Worm (Caenorhabditis elegans) whole organism, L2 larva: ENCODE data around the gene T01G5.7.

Experiments used
- C34F6.9 ChIP-seq: fragments of 150-350 bp; optimal IDR thresholded peaks from 2 replicates; lab custom pipeline; 2014; ENCODE audit warnings: missing biosample characterization, missing genetic modification characterization
- F13H6.1 ChIP-seq: sonication (generic microtip); optimal IDR thresholded peaks from 2 replicates; lab custom pipeline; 2016; ENCODE audit warnings: missing genetic modification characterization, missing compliant biosample characterization
- Y55F3AM.14 ChIP-seq: fragments of 200-800 bp; sonication (Bioruptor generic); optimal IDR thresholded peaks from 2 replicates; lab custom pipeline; 2018; ENCODE audit warnings: mild to moderate bottlenecking, missing genetic modification characterization, missing compliant biosample characterization
- ZK546.5 ChIP-seq: sonication (generic microtip); optimal IDR thresholded peaks from 2 replicates; lab custom pipeline; 2017; ENCODE audit warnings: missing biosample characterization, missing genetic modification characterization
- ama-1 ChIP-seq: fragments of 150-350 bp; optimal IDR thresholded peaks from 2 replicates; lab custom pipeline; 2018; ENCODE audit warnings: inconsistent platforms
- blmp-1 ChIP-seq: sonication (generic microtip); optimal IDR thresholded peaks from 2 replicates; lab custom pipeline; 2017; ENCODE audit warnings: missing genetic modification characterization, mild to moderate bottlenecking, missing compliant biosample characterization, antibody characterized with exemption, moderate library complexity; ENCODE audit not compliant: insufficient read depth
- ceh-16 ChIP-seq: fragments of 150-350 bp; optimal IDR thresholded peaks from 2 replicates; lab custom pipeline; 2014; ENCODE audit warnings: missing biosample characterization, missing genetic modification characterization
- egl-27 ChIP-seq: sonication (generic microtip); optimal IDR thresholded peaks from 3 replicates; lab custom pipeline; 2017; ENCODE audit warnings: missing biosample characterization, missing genetic modification reagents, missing genetic modification characterization
- gmeb-1 ChIP-seq: fragments of 150-350 bp; optimal IDR thresholded peaks from 2 replicates; lab custom pipeline; 2014; ENCODE audit warnings: missing biosample characterization, missing genetic modification characterization
- lin-13 ChIP-seq: fragments of 150-350 bp; optimal IDR thresholded peaks from 2 replicates; lab custom pipeline; 2014; ENCODE audit warnings: missing biosample characterization, missing genetic modification reagents, missing genetic modification characterization
- lin-39 ChIP-seq: fragments of 150-350 bp; optimal IDR thresholded peaks from 2 replicates; lab custom pipeline; 2014; ENCODE audit warnings: missing biosample characterization, missing genetic modification reagents, missing genetic modification characterization
- nhr-11 ChIP-seq: fragments of 150-350 bp; optimal IDR thresholded peaks from 2 replicates; lab custom pipeline; 2014; ENCODE audit warnings: missing biosample characterization, missing genetic modification characterization
- nhr-12 ChIP-seq: fragments of 150-350 bp; optimal IDR thresholded peaks from 2 replicates; lab custom pipeline; 2014; ENCODE audit warnings: missing biosample characterization, missing genetic modification characterization
- nhr-129 ChIP-seq: fragments of 150-350 bp; optimal IDR thresholded peaks from 2 replicates; lab custom pipeline; 2014; ENCODE audit warnings: missing biosample characterization, missing genetic modification characterization
- nhr-237 ChIP-seq: fragments of 150-350 bp; optimal IDR thresholded peaks from 2 replicates; lab custom pipeline; 2014; ENCODE audit warnings: missing biosample characterization, missing genetic modification characterization
- peb-1 ChIP-seq: fragments of 150-350 bp; optimal IDR thresholded peaks from 2 replicates; lab custom pipeline; 2014; ENCODE audit warnings: missing biosample characterization, missing genetic modification characterization
- sma-9 ChIP-seq, 2 experiments: fragments of 150-350 bp in 1 of 2; sonication (generic microtip) in 1 of 2; optimal IDR thresholded peaks; 2 replicates each; lab custom pipeline; 2014 to 2016; ENCODE audit warnings: missing genetic modification characterization in 2 of 2, mild to moderate bottlenecking in 1 of 2, missing biosample characterization in 1 of 2, missing compliant biosample characterization in 1 of 2, missing genetic modification reagents in 1 of 2, moderate library complexity in 1 of 2
- snpc-4 ChIP-seq: fragments of 150-350 bp; optimal IDR thresholded peaks from 2 replicates; lab custom pipeline; 2014; ENCODE audit warnings: missing biosample characterization, missing genetic modification characterization
- zag-1 ChIP-seq: fragments of 150-350 bp; optimal IDR thresholded peaks from 2 replicates; lab custom pipeline; 2014; ENCODE audit warnings: missing biosample characterization, missing genetic modification characterization
- ztf-1 ChIP-seq: fragments of 200-800 bp; sonication (Bioruptor generic); conservative IDR thresholded peaks from 2 replicates; pipeline ENCODE4 v1.3.6; 2022; ENCODE audit warnings: missing genetic modification characterization, missing compliant biosample characterization

The T01G5.7 gene

DNA sequence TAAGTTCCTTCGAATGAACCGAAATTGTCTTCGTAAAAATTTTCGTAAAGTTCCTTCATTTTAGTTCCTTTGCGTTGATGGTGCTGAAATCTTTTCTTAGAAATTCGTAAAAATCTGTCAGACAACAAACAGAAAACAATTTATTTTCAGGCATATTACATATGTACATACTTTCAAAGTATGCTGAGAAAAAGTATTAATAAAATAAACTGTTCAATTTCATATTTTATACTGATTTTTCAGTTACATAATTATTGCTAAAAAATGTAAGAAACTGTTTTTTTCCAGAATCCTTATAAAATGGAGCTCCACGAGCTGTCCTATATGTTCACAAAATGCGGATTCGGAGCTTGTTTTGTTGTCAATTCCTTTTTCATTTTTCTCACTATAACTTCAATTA lies 46.9 kb downstream of the T01G5.7 start, which contains the start of gene str-45:
Gene str-45 (plus strand): TSS at position 301 of the 400 bp plus-strand sequence.
- TF ChIP-seq sma-9 (GFP tag; optimal IDR thresholded peaks at IDR 0.05; lab: Kevin White, UChicago) (no peak), sma-9 (tag; optimal IDR thresholded peaks at IDR 0.05; lab: Kevin White, UChicago) (no peak), C34F6.9 (tag; lab: Kevin White, UChicago) (no peak), F13H6.1 (no peak), ama-1 (lab: Kevin White, UChicago) (no peak), zag-1 (tag; lab: Kevin White, UChicago) (no peak), ZK546.5 (tag; lab: Kevin White, UChicago) (no peak), nhr-129 (tag; lab: Kevin White, UChicago) (no peak), lin-39 (no peak), ceh-16 (no peak), ztf-1 (GFP tag; lab: Robert Waterston, UW) (no peak)

- TF ChIP-seq nhr-237 (no peak), snpc-4 (no peak), ztf-1 (GFP tag; lab: Robert Waterston, UW) (no peak), nhr-12 (no peak), Y55F3AM.14 (GFP tag; lab: Kevin White, UChicago) (no peak), egl-27 (no peak), blmp-1 (tag; lab: Kevin White, UChicago) (no peak), lin-13 (GFP tag; lab: Kevin White, UChicago) (no peak), F13H6.1 (no peak), gmeb-1 (tag; lab: Kevin White, UChicago) (no peak), nhr-11 (tag; lab: Kevin White, UChicago) (no peak), peb-1 (no peak), ama-1 (lab: Kevin White, UChicago) (no peak)
Measured at ce11 chrV:15162697-15163096, 50.9 kb downstream of the T01G5.7 start, which contains the start of gene srz-11. Gene srz-11, plus strand, starts transcription at chrV:15163082.
